Worm (Caenorhabditis elegans): ENCODE results near the gene C04F5.2.

DNA sequence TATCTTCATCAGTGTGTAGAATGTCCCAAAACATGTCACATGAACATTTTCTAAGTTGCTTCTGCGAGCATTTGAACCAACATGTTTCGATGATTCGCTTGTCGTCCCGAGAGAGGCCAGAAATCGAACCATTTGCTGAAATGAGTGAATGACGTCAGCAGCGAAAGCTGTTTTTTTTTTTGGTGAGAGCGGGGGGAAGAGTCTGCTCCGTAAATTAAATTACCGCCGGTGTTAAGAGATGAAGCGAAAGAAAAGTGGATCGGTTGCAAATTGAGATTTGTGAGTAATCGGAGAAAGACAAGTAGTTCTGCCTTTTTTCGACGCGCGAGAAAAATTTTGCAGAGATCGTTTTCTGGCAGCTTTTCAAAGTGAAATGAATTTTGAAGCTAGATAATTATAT lies 8.6 kb downstream of the C04F5.2 start:
- TF ChIP-seq egl-27 (tag; optimal IDR thresholded peaks at IDR 0.05): no peak
- TF ChIP-seq dpl-1 (GFP tag; optimal IDR thresholded peaks at IDR 0.05): no peak
- TF ChIP-seq elt-2 (tag; optimal IDR thresholded peaks at IDR 0.05): no peak
- no peak for TF ChIP-seq aly-2 (tag; optimal IDR thresholded peaks at IDR 0.05)
- no peak for TF ChIP-seq nhr-77 (tag; optimal IDR thresholded peaks at IDR 0.05)
- no peak for TF ChIP-seq sox-4 (tag; optimal IDR thresholded peaks at IDR 0.05)
- TF ChIP-seq ama-1 (optimal IDR thresholded peaks at IDR 0.05): no peak
- no peak for TF ChIP-seq ztf-4 (tag; optimal IDR thresholded peaks at IDR 0.05)
- no peak for TF ChIP-seq vab-15 (tag; optimal IDR thresholded peaks at IDR 0.05)
- no peak for TF ChIP-seq nhr-237 (tag; optimal IDR thresholded peaks at IDR 0.05)
- TF ChIP-seq C04F5.9 (tag; optimal IDR thresholded peaks at IDR 0.05): no peak
- no peak for TF ChIP-seq hlh-4 (tag; optimal IDR thresholded peaks at IDR 0.05)
